Worm (Caenorhabditis elegans): ENCODE data around the gene R08E3.3.

ce11 chrX:4795329-4795728 is 23.1 kb upstream of the R08E3.3 start:
- TF ChIP-seq flt-1 (GFP tag; IDR thresholded peaks at IDR 0.05) = no peak
- TF ChIP-seq ama-1 (optimal IDR thresholded peaks at IDR 0.05) = no peak
